Worm (Caenorhabditis elegans) whole organism, early embryonic: ENCODE results near the gene mrps-5.

Experiments used
- aly-1 ChIP-seq: sonication (generic microtip); optimal IDR thresholded peaks from 2 replicates; lab custom pipeline; 2016; ENCODE audit warnings: missing genetic modification characterization, missing compliant biosample characterization
- ama-1 ChIP-seq: fragments of 150-350 bp; optimal IDR thresholded peaks from 2 replicates; lab custom pipeline; 2014
- ceh-13 ChIP-seq: fragments of 200-800 bp; sonication (Bioruptor generic); optimal IDR thresholded peaks from 2 replicates; lab custom pipeline; 2018; ENCODE audit warnings: mild to moderate bottlenecking, missing genetic modification characterization, missing compliant biosample characterization

DNA sequence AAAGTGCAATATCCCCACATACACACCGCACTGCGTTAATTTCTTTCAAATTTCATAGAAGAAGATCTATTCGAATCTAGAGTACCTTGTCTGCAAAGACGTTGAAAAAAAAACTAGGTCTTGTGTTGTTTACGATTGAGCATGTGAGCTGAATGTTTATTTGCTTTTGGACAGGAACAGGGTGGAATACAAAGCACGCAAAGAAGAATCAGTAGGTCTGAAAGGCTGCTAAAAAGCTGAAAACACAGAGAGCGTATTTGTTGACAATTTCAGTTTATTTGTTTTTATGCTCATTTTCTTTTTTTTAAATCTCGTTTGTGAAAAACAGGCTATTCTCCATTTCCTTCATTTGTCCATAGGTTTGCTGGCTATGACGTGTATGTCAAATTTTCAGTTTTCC lies 28.3 kb upstream of the mrps-5 start:
- TF ChIP-seq ceh-13, result no peak
- TF ChIP-seq ama-1 (lab: Kevin White, UChicago), result no peak
- TF ChIP-seq aly-1 (tag; lab: Kevin White, UChicago), result no peak
